Fruit fly (Drosophila melanogaster) whole organism, embryonic: ENCODE data around the gene CG14302.

ENCODE experiments used
- Adf1 ChIP-seq: fragments of 200-800 bp; sonication (Bioruptor generic); IDR thresholded peaks from 2 replicates; pipeline ENCODE4 v1.3.6; 2022; ENCODE audit warnings: missing biosample characterization, missing genetic modification characterization
- Antp ChIP-seq: fragments of 200-800 bp; sonication (Bioruptor generic); optimal IDR thresholded peaks from 3 replicates; lab custom pipeline; 2016; ENCODE audit warnings: missing biosample characterization, missing genetic modification characterization
- CG10267 ChIP-seq: fragments of 200-800 bp; sonication (Bioruptor generic); optimal IDR thresholded peaks from 2 replicates; lab custom pipeline; 2018; ENCODE audit warnings: missing biosample characterization, mild to moderate bottlenecking, missing genetic modification characterization, moderate library complexity
- CG11696 ChIP-seq: fragments of 200-800 bp; sonication (Bioruptor generic); IDR thresholded peaks from 2 replicates; pipeline ENCODE4 v1.3.6; 2022; ENCODE audit warnings: missing biosample characterization, missing genetic modification characterization
- CG14050 ChIP-seq: fragments of 200-800 bp; sonication (Bioruptor generic); IDR thresholded peaks from 3 replicates; pipeline ENCODE4 v1.3.6; 2022; ENCODE audit warnings: missing biosample characterization, missing genetic modification characterization
- CG14441 ChIP-seq: fragments of 200-800 bp; sonication (Bioruptor generic); IDR thresholded peaks from 2 replicates; pipeline ENCODE4 v1.3.6; 2022; ENCODE audit warnings: missing biosample characterization, missing genetic modification characterization
- CG15269 ChIP-seq: fragments of 200-800 bp; sonication (Bioruptor generic); optimal IDR thresholded peaks from 2 replicates; lab custom pipeline; 2018; ENCODE audit warnings: missing biosample characterization, mild to moderate bottlenecking, missing genetic modification characterization, moderate library complexity
- CG15696 ChIP-seq: fragments of 200-800 bp; sonication (Bioruptor generic); optimal IDR thresholded peaks from 2 replicates; lab custom pipeline; 2019; ENCODE audit warnings: missing biosample characterization, mild to moderate bottlenecking, missing genetic modification characterization, moderate library complexity
- CG17612 ChIP-seq: fragments of 200-800 bp; sonication (Bioruptor generic); IDR thresholded peaks from 2 replicates; pipeline ENCODE4 v1.3.6; 2022; ENCODE audit warnings: missing biosample characterization, missing genetic modification characterization
- CG17829 ChIP-seq: fragments of 200-800 bp; optimal IDR thresholded peaks from 2 replicates; lab custom pipeline; 2019; ENCODE audit warnings: missing biosample characterization, mild to moderate bottlenecking, missing genetic modification characterization, moderate library complexity
- CG1792 ChIP-seq: fragments of 200-800 bp; sonication (Bioruptor generic); optimal IDR thresholded peaks from 2 replicates; lab custom pipeline; 2016; ENCODE audit warnings: missing biosample characterization, missing genetic modification characterization
- CG1832 ChIP-seq: fragments of 200-800 bp; sonication (Bioruptor generic); optimal IDR thresholded peaks from 2 replicates; lab custom pipeline; 2017; ENCODE audit warnings: missing biosample characterization, mild to moderate bottlenecking, missing genetic modification characterization, inconsistent platforms
- CG30431 ChIP-seq: fragments of 200-800 bp; sonication (Bioruptor generic); optimal IDR thresholded peaks from 2 replicates; lab custom pipeline; 2017; ENCODE audit warnings: missing biosample characterization, missing genetic modification characterization
- CG3407 ChIP-seq: fragments of 200-800 bp; sonication (Bioruptor generic); optimal IDR thresholded peaks from 2 replicates; lab custom pipeline; 2018; ENCODE audit warnings: missing biosample characterization, mild to moderate bottlenecking, missing genetic modification characterization
- CG4360 ChIP-seq: fragments of 200-800 bp; sonication (Bioruptor generic); IDR thresholded peaks from 2 replicates; pipeline ENCODE4 v1.3.6; 2022; ENCODE audit warnings: missing biosample characterization, missing genetic modification characterization
- CG4424 ChIP-seq: fragments of 200-800 bp; sonication (Bioruptor generic); optimal IDR thresholded peaks from 3 replicates; lab custom pipeline; 2016; ENCODE audit warnings: missing biosample characterization, missing genetic modification characterization
- CG9876 ChIP-seq: fragments of 200-800 bp; sonication (Bioruptor generic); optimal IDR thresholded peaks from 2 replicates; lab custom pipeline; 2016; ENCODE audit warnings: missing biosample characterization, missing genetic modification characterization
- CHES-1-like ChIP-seq: fragments of 200-800 bp; sonication (Bioruptor generic); optimal IDR thresholded peaks from 2 replicates; lab custom pipeline; 2016; ENCODE audit warnings: missing biosample characterization, missing genetic modification characterization
- Fer1 ChIP-seq: fragments of 200-800 bp; sonication (Bioruptor generic); optimal IDR thresholded peaks from 2 replicates; lab custom pipeline; 2017; ENCODE audit warnings: missing biosample characterization, mild to moderate bottlenecking, missing genetic modification characterization
- Hey ChIP-seq: fragments of 200-800 bp; sonication (Bioruptor generic); optimal IDR thresholded peaks from 3 replicates; lab custom pipeline; 2018; ENCODE audit warnings: missing biosample characterization, mild to moderate bottlenecking, missing genetic modification characterization
- Lpt ChIP-seq: fragments of >200 bp; optimal IDR thresholded peaks from 2 replicates; lab custom pipeline; 2018; ENCODE audit warnings: missing biosample characterization, missing genetic modification characterization
- MTF-1 ChIP-seq: fragments of 200-800 bp; sonication (Bioruptor generic); optimal IDR thresholded peaks from 2 replicates; lab custom pipeline; 2018; ENCODE audit warnings: missing biosample characterization, mild to moderate bottlenecking, missing genetic modification characterization, borderline replicate concordance
- Optix ChIP-seq: fragments of 200-800 bp; sonication (Bioruptor generic); IDR thresholded peaks from 3 replicates; pipeline ENCODE4 v1.3.6; 2022; ENCODE audit warnings: missing biosample characterization, missing genetic modification characterization
- Side ChIP-seq: fragments of 200-800 bp; sonication (Bioruptor generic); optimal IDR thresholded peaks from 2 replicates; lab custom pipeline; 2016; ENCODE audit warnings: missing biosample characterization, missing genetic modification characterization
- Spps ChIP-seq: fragments of 200-800 bp; sonication (Bioruptor generic); optimal IDR thresholded peaks from 2 replicates; lab custom pipeline; 2018; ENCODE audit warnings: missing biosample characterization, mild to moderate bottlenecking, missing genetic modification characterization
- Sry-β ChIP-seq: fragments of 200-800 bp; sonication (Bioruptor generic); optimal IDR thresholded peaks from 2 replicates; lab custom pipeline; 2018; ENCODE audit warnings: missing biosample characterization, mild to moderate bottlenecking, missing genetic modification characterization, moderate library complexity
- Stat92E ChIP-seq, 3 experiments: fragments of >200 bp in 2 of 3; fragments of 200-800 bp in 1 of 3; sonication (Bioruptor generic) in 1 of 3; optimal IDR thresholded peaks; 2 replicates each; lab custom pipeline; 2017 to 2019; ENCODE audit warnings: missing biosample characterization in 3 of 3, missing genetic modification characterization in 3 of 3, mild to moderate bottlenecking in 1 of 3, moderate library complexity in 1 of 3
- ara ChIP-seq: fragments of 200-800 bp; sonication (Bioruptor generic); IDR thresholded peaks from 2 replicates; pipeline ENCODE4 v1.3.6; 2022; ENCODE audit warnings: missing biosample characterization, missing genetic modification characterization
- bsh ChIP-seq, 2 experiments: fragments of 200-800 bp; sonication (Bioruptor generic); optimal IDR thresholded peaks; 2 replicates each; lab custom pipeline; 2017 to 2018; ENCODE audit warnings: mild to moderate bottlenecking in 2 of 2, missing biosample characterization in 2 of 2, missing genetic modification characterization in 2 of 2, moderate library complexity in 1 of 2
- caup ChIP-seq: fragments of 200-800 bp; sonication (Bioruptor generic); optimal IDR thresholded peaks from 3 replicates; lab custom pipeline; 2017; ENCODE audit warnings: missing biosample characterization, mild to moderate bottlenecking, missing genetic modification characterization, moderate library complexity; ENCODE audit not compliant: severe bottlenecking
- dmrt99B ChIP-seq: fragments of 200-800 bp; sonication (Bioruptor generic); optimal IDR thresholded peaks from 2 replicates; lab custom pipeline; 2018; ENCODE audit warnings: missing biosample characterization, mild to moderate bottlenecking, missing genetic modification characterization, moderate library complexity
- esg ChIP-seq: fragments of 200-800 bp; sonication (Bioruptor generic); conservative IDR thresholded peaks from 2 replicates; pipeline ENCODE4 v1.3.6; 2022; ENCODE audit warnings: missing biosample characterization, missing genetic modification characterization
- gcm ChIP-seq: fragments of 200-800 bp; sonication (Bioruptor generic); optimal IDR thresholded peaks from 2 replicates; lab custom pipeline; 2019; ENCODE audit warnings: missing biosample characterization, mild to moderate bottlenecking, missing genetic modification characterization, moderate library complexity
- ham ChIP-seq: fragments of 200-800 bp; sonication (Bioruptor generic); IDR thresholded peaks from 2 replicates; pipeline ENCODE4 v1.3.6; 2022; ENCODE audit warnings: missing biosample characterization, missing genetic modification characterization
- ken ChIP-seq: fragments of 200-800 bp; sonication (Bioruptor generic); IDR thresholded peaks from 3 replicates; pipeline ENCODE4 v1.3.6; 2022; ENCODE audit warnings: missing biosample characterization, missing genetic modification characterization
- klu ChIP-seq: fragments of 200-800 bp; sonication (Bioruptor generic); IDR thresholded peaks from 2 replicates; pipeline ENCODE4 v1.3.6; 2022; ENCODE audit warnings: missing biosample characterization, missing genetic modification characterization
- ranshi ChIP-seq: fragments of 200-800 bp; sonication (Bioruptor generic); IDR thresholded peaks from 2 replicates; pipeline ENCODE4 v1.3.6; 2022; ENCODE audit warnings: missing biosample characterization, missing genetic modification characterization
- shn ChIP-seq: fragments of 200-800 bp; sonication (Bioruptor generic); optimal IDR thresholded peaks from 3 replicates; lab custom pipeline; 2016; ENCODE audit warnings: missing biosample characterization, missing genetic modification characterization
- sima ChIP-seq: fragments of 200-800 bp; sonication (Bioruptor generic); optimal IDR thresholded peaks from 2 replicates; lab custom pipeline; 2016; ENCODE audit warnings: missing biosample characterization, missing genetic modification characterization
- sisA ChIP-seq: fragments of 200-800 bp; sonication (Bioruptor generic); IDR thresholded peaks from 2 replicates; pipeline ENCODE4 v1.3.6; 2022; ENCODE audit warnings: missing biosample characterization, missing genetic modification characterization
- sob ChIP-seq: fragments of 200-800 bp; sonication (Bioruptor generic); IDR thresholded peaks from 2 replicates; pipeline ENCODE4 v1.3.6; 2022; ENCODE audit warnings: missing biosample characterization, missing genetic modification characterization
- sqz ChIP-seq: fragments of 200-800 bp; sonication (Bioruptor generic); optimal IDR thresholded peaks from 3 replicates; lab custom pipeline; 2018; ENCODE audit warnings: missing biosample characterization, mild to moderate bottlenecking, missing genetic modification characterization
- tio ChIP-seq: fragments of 200-800 bp; sonication (Bioruptor generic); optimal IDR thresholded peaks from 2 replicates; lab custom pipeline; 2017; ENCODE audit warnings: missing biosample characterization, missing genetic modification characterization, inconsistent platforms
- trem ChIP-seq: fragments of 200-800 bp; optimal IDR thresholded peaks from 3 replicates; lab custom pipeline; 2019; ENCODE audit warnings: missing biosample characterization, mild to moderate bottlenecking, missing genetic modification characterization, moderate library complexity
- twi ChIP-seq: fragments of 200-800 bp; optimal IDR thresholded peaks from 2 replicates; lab custom pipeline; 2019; ENCODE audit warnings: missing biosample characterization, mild to moderate bottlenecking, missing genetic modification characterization, moderate library complexity
- unpg ChIP-seq: fragments of 200-800 bp; sonication (Bioruptor generic); optimal IDR thresholded peaks from 3 replicates; lab custom pipeline; 2018; ENCODE audit warnings: missing biosample characterization, mild to moderate bottlenecking, missing genetic modification characterization, moderate library complexity
- z ChIP-seq: fragments of 200-800 bp; sonication (Bioruptor generic); IDR thresholded peaks from 3 replicates; pipeline ENCODE4 v1.3.6; 2022; ENCODE audit warnings: missing biosample characterization, missing genetic modification characterization
- zen2 ChIP-seq: fragments of 200-800 bp; sonication (Bioruptor generic); IDR thresholded peaks from 3 replicates; pipeline ENCODE4 v1.3.6; 2022; ENCODE audit warnings: missing biosample characterization, missing genetic modification characterization; ENCODE audit not compliant: partially characterized antibody
- zf30C ChIP-seq: fragments of 200-800 bp; sonication (Bioruptor generic); optimal IDR thresholded peaks from 3 replicates; lab custom pipeline; 2018; ENCODE audit warnings: missing biosample characterization, mild to moderate bottlenecking, missing genetic modification characterization

Gene CG14302

DNA sequence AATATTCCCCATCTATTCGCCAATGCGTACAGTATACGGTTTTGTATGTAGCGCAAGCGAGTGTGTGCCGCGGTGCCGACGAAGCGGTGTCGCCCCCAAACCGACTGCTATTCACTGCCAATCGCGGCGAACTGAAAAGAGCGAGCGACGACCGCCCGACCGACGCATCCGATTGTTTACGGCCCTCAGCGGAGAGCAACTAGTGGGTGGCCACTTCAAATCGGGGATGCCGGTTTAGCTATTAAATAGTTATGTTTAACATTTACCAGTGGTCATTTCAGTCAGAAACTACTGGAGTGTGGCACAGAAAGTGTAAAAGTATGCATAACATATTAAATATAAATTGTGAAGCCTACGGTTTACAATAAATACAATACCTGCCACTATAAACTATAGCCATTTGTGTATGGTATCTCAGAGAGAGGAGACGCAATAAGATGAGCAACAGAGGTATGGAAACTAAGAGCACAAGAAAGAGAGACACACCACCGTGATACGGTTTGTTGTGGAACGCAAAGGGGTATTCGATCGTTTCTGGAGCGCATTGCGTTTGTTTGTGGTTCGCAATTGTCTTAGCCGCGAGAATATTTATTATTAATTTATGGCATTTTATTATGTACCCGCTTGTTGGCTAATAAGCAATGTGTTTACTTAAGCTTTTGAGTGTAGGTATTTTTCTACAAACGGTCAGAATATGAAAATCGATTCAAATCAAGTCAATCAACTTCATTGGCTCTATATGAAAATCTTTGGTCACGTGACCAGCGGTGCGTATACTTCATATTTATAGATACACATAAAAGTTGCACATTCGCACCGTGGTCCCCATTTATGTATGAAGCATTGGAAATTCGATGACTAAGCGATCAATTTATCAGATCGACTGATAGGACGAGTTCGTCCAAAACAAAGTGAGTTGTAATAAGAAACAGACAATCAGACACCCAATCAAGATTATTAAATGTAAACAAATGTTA, 7.8 kb downstream of the CG14302 start (continued):
- TF ChIP-seq CG15269, result peak; percentile 33
- TF ChIP-seq CG14441 (GFP tag; lab: Robert Waterston, UW), result no peak
- TF ChIP-seq CG9876 (GFP tag; lab: Kevin White, UChicago), result no peak
- TF ChIP-seq esg (GFP tag; lab: Robert Waterston, UW), result no peak
- TF ChIP-seq Spps, result no peak
- no peak for TF ChIP-seq sima (GFP tag; lab: Kevin White, UChicago)
- no peak for TF ChIP-seq ham (GFP tag; lab: Robert Waterston, UW)
- no peak for TF ChIP-seq Antp (GFP tag; lab: Kevin White, UChicago)
- TF ChIP-seq CG4360 (GFP tag; lab: Robert Waterston, UW), result no peak
- TF ChIP-seq CG17829 (tag; lab: Kevin White, UChicago), result no peak
- TF ChIP-seq CG4424 (GFP tag; lab: Kevin White, UChicago), result no peak
- TF ChIP-seq zen2 (GFP tag; lab: Robert Waterston, UW), result no peak; the same call in 2 of the 3 replicates
- peak in 1 of 3 experiments; percentile 32 for TF ChIP-seq Stat92E (GFP tag; optimal IDR thresholded peaks at IDR 0.05; lab: Kevin White, UChicago)
- TF ChIP-seq Hey, result no peak
- TF ChIP-seq sqz (GFP tag; lab: Kevin White, UChicago), result no peak
- no peak for TF ChIP-seq MTF-1 (GFP tag; lab: Kevin White, UChicago)
- no peak for TF ChIP-seq sob
- no peak for TF ChIP-seq Lpt (GFP tag; lab: Kevin White, UChicago)
- TF ChIP-seq CG30431 (GFP tag; lab: Kevin White, UChicago), result no peak
- no peak for TF ChIP-seq CG15696 (tag; lab: Kevin White, UChicago)
- no peak for TF ChIP-seq klu (GFP tag; lab: Robert Waterston, UW)
- TF ChIP-seq ken, result no peak
- no peak for TF ChIP-seq CHES-1-like (GFP tag; lab: Kevin White, UChicago)
- TF ChIP-seq ranshi (GFP tag; lab: Robert Waterston, UW), result no peak
- TF ChIP-seq sisA (GFP tag; lab: Robert Waterston, UW), result no peak
- peak; percentile 23; the same call in 1 of the 3 replicates for TF ChIP-seq z
- no peak for TF ChIP-seq Side
- no peak for TF ChIP-seq Optix (GFP tag; lab: Robert Waterston, UW)
- TF ChIP-seq CG17612, result no peak
- no peak for TF ChIP-seq dmrt99B (tag; lab: Kevin White, UChicago)
- peak; percentile 98 for TF ChIP-seq Sry-β
- no peak for TF ChIP-seq CG10267
- no peak for TF ChIP-seq CG14050 (GFP tag; lab: Robert Waterston, UW)
- TF ChIP-seq Adf1 (GFP tag; lab: Robert Waterston, UW), result peak; percentile 21; the same call in 1 of the 2 replicates
- TF ChIP-seq Fer1, result peak; percentile 25
- no peak for TF ChIP-seq zf30C
- TF ChIP-seq CG3407 (GFP tag; lab: Kevin White, UChicago), result no peak
- TF ChIP-seq ara, result no peak
- TF ChIP-seq CG1792 (GFP tag; lab: Kevin White, UChicago), result no peak
- no peak for TF ChIP-seq trem (tag; lab: Kevin White, UChicago)
- no peak for TF ChIP-seq gcm
- no peak for TF ChIP-seq shn
- TF ChIP-seq unpg (GFP tag; lab: Kevin White, UChicago), result no peak
- no peak for TF ChIP-seq tio
- TF ChIP-seq CG1832 (GFP tag; lab: Kevin White, UChicago), result no peak
- no peak for TF ChIP-seq twi (tag; lab: Kevin White, UChicago)
- no peak for TF ChIP-seq CG11696
- no peak for TF ChIP-seq bsh (GFP tag; optimal IDR thresholded peaks at IDR 0.05; lab: Kevin White, UChicago)
- TF ChIP-seq caup, result peak; percentile 38
